Worm (Caenorhabditis elegans) whole organism, L3 larva: ENCODE results near the gene lbp-3.

Experiments used
- ama-1 ChIP-seq: fragments of 150-350 bp; optimal IDR thresholded peaks from 2 replicates; lab custom pipeline; 2018
- ceh-82 ChIP-seq: fragments of 150-350 bp; optimal IDR thresholded peaks from 2 replicates; lab custom pipeline; 2014; ENCODE audit warnings: missing biosample characterization, missing genetic modification characterization
- egl-27 ChIP-seq: sonication (generic microtip); optimal IDR thresholded peaks from 4 replicates; lab custom pipeline; 2017; ENCODE audit warnings: missing biosample characterization, missing genetic modification reagents, missing genetic modification characterization
- fkh-10 ChIP-seq: sonication (generic microtip); optimal IDR thresholded peaks from 2 replicates; lab custom pipeline; 2017; ENCODE audit warnings: missing biosample characterization, missing genetic modification reagents, missing genetic modification characterization
- fos-1 ChIP-seq: fragments of 150-350 bp; optimal IDR thresholded peaks from 2 replicates; lab custom pipeline; 2014; ENCODE audit warnings: missing biosample characterization, missing genetic modification characterization
- nhr-11 ChIP-seq: fragments of 150-350 bp; optimal IDR thresholded peaks from 2 replicates; lab custom pipeline; 2014; ENCODE audit warnings: missing biosample characterization, missing genetic modification characterization
- nhr-12 ChIP-seq: fragments of 150-350 bp; optimal IDR thresholded peaks from 2 replicates; lab custom pipeline; 2014; ENCODE audit warnings: missing biosample characterization, missing genetic modification characterization
- nhr-237 ChIP-seq: fragments of 150-350 bp; optimal IDR thresholded peaks from 2 replicates; lab custom pipeline; 2014; ENCODE audit warnings: missing biosample characterization, missing genetic modification characterization
- nhr-25 ChIP-seq: sonication (generic microtip); optimal IDR thresholded peaks from 2 replicates; lab custom pipeline; 2017; ENCODE audit warnings: missing biosample characterization, missing genetic modification characterization
- snpc-4 ChIP-seq: fragments of 150-350 bp; optimal IDR thresholded peaks from 2 replicates; lab custom pipeline; 2014; ENCODE audit warnings: missing biosample characterization, missing genetic modification characterization
- tbx-2 ChIP-seq: sonication (generic microtip); optimal IDR thresholded peaks from 2 replicates; lab custom pipeline; 2016; ENCODE audit warnings: mild to moderate bottlenecking, missing genetic modification characterization, missing compliant biosample characterization

- TF ChIP-seq nhr-25 (tag; lab: Kevin White, UChicago): no peak
- no peak for TF ChIP-seq nhr-12 (tag; lab: Kevin White, UChicago)
- no peak for TF ChIP-seq fkh-10 (GFP tag; lab: Kevin White, UChicago)
- TF ChIP-seq nhr-237 (tag; lab: Kevin White, UChicago): no peak
- TF ChIP-seq ceh-82 (tag; lab: Kevin White, UChicago): no peak
- TF ChIP-seq nhr-11 (tag; lab: Kevin White, UChicago): no peak
- no peak for TF ChIP-seq snpc-4 (tag; lab: Kevin White, UChicago)
- TF ChIP-seq tbx-2: no peak
- no peak for TF ChIP-seq egl-27 (tag; lab: Kevin White, UChicago)
- TF ChIP-seq fos-1 (tag; lab: Kevin White, UChicago): no peak
- no peak for TF ChIP-seq ama-1 (lab: Kevin White, UChicago)
These were observed 26.6 kb upstream of the lbp-3 start for ce11 chrX:3230575-3230974.
